Worm (Caenorhabditis elegans) whole organism, L4 larva: ENCODE measurements around the gene btb-2.

Experiments used
- F10B5.3 ChIP-seq: sonication (generic microtip); optimal IDR thresholded peaks from 2 replicates; lab custom pipeline; 2016; ENCODE audit warnings: mild to moderate bottlenecking, missing genetic modification characterization, missing compliant biosample characterization
- F26F4.8 ChIP-seq: fragments of 200-800 bp; sonication (Bioruptor generic); conservative IDR thresholded peaks from 2 replicates; pipeline ENCODE4 v1.3.6; 2022; ENCODE audit warnings: missing genetic modification characterization, missing compliant biosample characterization
- F44E2.7 ChIP-seq: fragments of 200-800 bp; sonication (Bioruptor generic); IDR thresholded peaks from 2 replicates; pipeline ENCODE4 v2.1.2; 2022; ENCODE audit warnings: missing genetic modification characterization, missing compliant biosample characterization
- F49E8.2 ChIP-seq: sonication (generic microtip); optimal IDR thresholded peaks from 2 replicates; lab custom pipeline; 2016; ENCODE audit warnings: missing compliant biosample characterization, mild to moderate bottlenecking, missing genetic modification characterization, borderline replicate concordance
- R02D3.7 ChIP-seq: fragments of 150-350 bp; sonication (generic microtip); optimal IDR thresholded peaks from 3 replicates; lab custom pipeline; 2014; ENCODE audit warnings: missing biosample characterization, missing genetic modification characterization
- T26A8.4 ChIP-seq: fragments of 200-800 bp; sonication (Bioruptor generic); IDR thresholded peaks from 2 replicates; pipeline ENCODE4 v1.3.6; 2022; ENCODE audit warnings: missing genetic modification characterization, missing compliant biosample characterization
- Y105C5A.15 ChIP-seq: fragments of 200-800 bp; sonication (Bioruptor generic); IDR thresholded peaks from 2 replicates; pipeline ENCODE4 v1.3.6; 2022; ENCODE audit warnings: missing genetic modification characterization, missing compliant biosample characterization
- Y48G9A.11 ChIP-seq: fragments of 200-800 bp; sonication (Bioruptor generic); IDR thresholded peaks from 2 replicates; pipeline ENCODE4 v1.3.6; 2022; ENCODE audit warnings: missing genetic modification reagents, missing genetic modification characterization, missing compliant biosample characterization
- Y75B8A.6 ChIP-seq: fragments of 200-800 bp; sonication (Bioruptor generic); IDR thresholded peaks from 2 replicates; pipeline ENCODE4 v1.3.6; 2022; ENCODE audit warnings: missing genetic modification reagents, missing genetic modification characterization, missing compliant biosample characterization
- ZK337.2 ChIP-seq: fragments of 200-800 bp; sonication (Bioruptor generic); IDR thresholded peaks from 2 replicates; pipeline ENCODE4 v1.3.6; 2022; ENCODE audit warnings: missing genetic modification reagents, missing genetic modification characterization, missing compliant biosample characterization
- ZK546.5 ChIP-seq, 2 experiments: sonication (generic microtip); optimal IDR thresholded peaks; 2 replicates each; lab custom pipeline; 2017; ENCODE audit warnings: missing biosample characterization in 2 of 2, missing genetic modification characterization in 2 of 2
- aha-1 ChIP-seq: fragments of 150-350 bp; peaks from one replicate; lab custom pipeline; 2014; ENCODE audit warnings: missing biosample characterization, missing genetic modification characterization
- aly-2 ChIP-seq: sonication (generic microtip); optimal IDR thresholded peaks from 2 replicates; lab custom pipeline; 2018; ENCODE audit warnings: missing biosample characterization, missing genetic modification characterization
- ama-1 ChIP-seq: fragments of 150-350 bp; optimal IDR thresholded peaks from 2 replicates; lab custom pipeline; 2014; ENCODE audit warnings: inconsistent platforms, mixed read lengths
- ceh-44 ChIP-seq: fragments of 200-800 bp; sonication (Bioruptor generic); IDR thresholded peaks from 2 replicates; pipeline ENCODE4 v1.3.6; 2022; ENCODE audit warnings: missing genetic modification reagents, missing genetic modification characterization, missing compliant biosample characterization
- ceh-62 ChIP-seq: sonication (generic microtip); optimal IDR thresholded peaks from 2 replicates; lab custom pipeline; 2017; ENCODE audit warnings: missing biosample characterization, missing genetic modification characterization
- cey-2 ChIP-seq: sonication (generic microtip); optimal IDR thresholded peaks from 3 replicates; lab custom pipeline; 2017; ENCODE audit warnings: missing genetic modification characterization, mild to moderate bottlenecking, missing compliant biosample characterization, antibody characterized with exemption, borderline replicate concordance; ENCODE audit not compliant: insufficient read depth
- ctbp-1 ChIP-seq: fragments of 200-800 bp; sonication (Bioruptor generic); IDR thresholded peaks from 2 replicates; pipeline ENCODE4 v1.3.6; 2022; ENCODE audit warnings: missing genetic modification reagents, missing genetic modification characterization, missing compliant biosample characterization
- dmd-6 ChIP-seq: fragments of 200-800 bp; sonication (Bioruptor generic); IDR thresholded peaks from 2 replicates; pipeline ENCODE4 v1.3.6; 2022; ENCODE audit warnings: missing genetic modification reagents, missing genetic modification characterization, missing compliant biosample characterization
- dpl-1 ChIP-seq: fragments of 150-350 bp; optimal IDR thresholded peaks from 2 replicates; lab custom pipeline; 2014; ENCODE audit warnings: missing biosample characterization, missing genetic modification reagents, missing genetic modification characterization
- egl-27 ChIP-seq: sonication (generic microtip); optimal IDR thresholded peaks from 3 replicates; lab custom pipeline; 2017; ENCODE audit warnings: missing biosample characterization, missing genetic modification reagents, missing genetic modification characterization
- egl-43 ChIP-seq: fragments of 200-800 bp; sonication (Bioruptor generic); IDR thresholded peaks from 2 replicates; pipeline ENCODE4 v1.3.6; 2022; ENCODE audit warnings: missing genetic modification reagents, missing genetic modification characterization, missing compliant biosample characterization
- fkh-10 ChIP-seq: fragments of 150-350 bp; optimal IDR thresholded peaks from 2 replicates; lab custom pipeline; 2014; ENCODE audit warnings: missing biosample characterization, missing genetic modification reagents, missing genetic modification characterization
- hlh-30 ChIP-seq: sonication (generic microtip); optimal IDR thresholded peaks from 2 replicates; lab custom pipeline; 2017; ENCODE audit warnings: antibody characterized with exemption, mild to moderate bottlenecking, missing genetic modification characterization, missing compliant biosample characterization; ENCODE audit not compliant: insufficient read depth
- lim-7 ChIP-seq: fragments of 200-800 bp; sonication (Bioruptor generic); IDR thresholded peaks from 2 replicates; pipeline ENCODE4 v1.3.6; 2022; ENCODE audit warnings: missing genetic modification characterization, missing compliant biosample characterization
- lin-1 ChIP-seq: fragments of 200-800 bp; sonication (Bioruptor generic); IDR thresholded peaks from 2 replicates; pipeline ENCODE4 v1.3.6; 2022; ENCODE audit warnings: missing genetic modification reagents, missing genetic modification characterization, missing compliant biosample characterization
- lin-13 ChIP-seq: fragments of 150-350 bp; optimal IDR thresholded peaks from 2 replicates; lab custom pipeline; 2014; ENCODE audit warnings: missing biosample characterization, missing genetic modification reagents, missing genetic modification characterization
- lin-15B ChIP-seq: fragments of 150-350 bp; sonication (generic microtip); optimal IDR thresholded peaks from 3 replicates; lab custom pipeline; 2014; ENCODE audit warnings: missing biosample characterization, missing genetic modification characterization
- lir-3 ChIP-seq: sonication (generic microtip); optimal IDR thresholded peaks from 2 replicates; lab custom pipeline; 2016; ENCODE audit warnings: mild to moderate bottlenecking, missing genetic modification characterization, missing compliant biosample characterization
- lsy-2 ChIP-seq, 2 experiments: fragments of 150-350 bp in 1 of 2; sonication (generic microtip) in 1 of 2; optimal IDR thresholded peaks; 2 replicates each; lab custom pipeline; 2014 to 2017; ENCODE audit warnings: missing biosample characterization in 2 of 2, missing genetic modification characterization in 2 of 2
- madf-5 ChIP-seq, 2 experiments: fragments of 200-800 bp; sonication (Bioruptor generic); IDR thresholded peaks; 2 replicates each; pipeline ENCODE4 v1.3.6; 2022; ENCODE audit warnings: missing compliant biosample characterization in 2 of 2, missing genetic modification characterization in 2 of 2
- mdl-1 ChIP-seq, 2 experiments: fragments of 150-350 bp in 1 of 2; sonication (generic microtip) in 1 of 2; optimal IDR thresholded peaks; 2 replicates each; lab custom pipeline; 2014 to 2017; ENCODE audit warnings: missing biosample characterization in 2 of 2, missing genetic modification characterization in 2 of 2
- mdt-29 ChIP-seq: fragments of 200-800 bp; sonication (Bioruptor generic); IDR thresholded peaks from 2 replicates; pipeline ENCODE4 v1.3.6; 2022; ENCODE audit warnings: missing genetic modification reagents, missing genetic modification characterization, missing compliant biosample characterization
- mep-1 ChIP-seq: fragments of 150-350 bp; sonication (generic microtip); optimal IDR thresholded peaks from 3 replicates; lab custom pipeline; 2014; ENCODE audit warnings: missing biosample characterization, missing genetic modification characterization
- mes-2 ChIP-seq: sonication (generic microtip); optimal IDR thresholded peaks from 2 replicates; lab custom pipeline; 2016; ENCODE audit warnings: missing genotype, mild to moderate bottlenecking, missing genetic modification characterization, missing compliant biosample characterization; ENCODE audit not compliant: poor library complexity, severe bottlenecking
- mxl-2 ChIP-seq: fragments of 200-800 bp; sonication (Bioruptor generic); conservative IDR thresholded peaks from 2 replicates; pipeline ENCODE4 v1.3.6; 2022; ENCODE audit warnings: missing genetic modification reagents, missing genetic modification characterization, missing compliant biosample characterization
- nhr-10 ChIP-seq: fragments of 150-350 bp; optimal IDR thresholded peaks from 2 replicates; lab custom pipeline; 2014; ENCODE audit warnings: missing biosample characterization, missing genetic modification characterization
- nhr-11 ChIP-seq: fragments of 150-350 bp; optimal IDR thresholded peaks from 2 replicates; lab custom pipeline; 2014; ENCODE audit warnings: missing biosample characterization, missing genetic modification characterization
- nhr-111 ChIP-seq: fragments of 200-800 bp; sonication (Bioruptor generic); optimal IDR thresholded peaks from 2 replicates; lab custom pipeline; 2018; ENCODE audit warnings: mild to moderate bottlenecking, missing genetic modification characterization, missing compliant biosample characterization
- nhr-25 ChIP-seq: sonication (generic microtip); optimal IDR thresholded peaks from 2 replicates; lab custom pipeline; 2017; ENCODE audit warnings: missing genetic modification characterization, mild to moderate bottlenecking, missing compliant biosample characterization, antibody characterized with exemption, moderate library complexity, borderline replicate concordance; ENCODE audit not compliant: insufficient read depth
- nhr-28 ChIP-seq: fragments of 150-350 bp; optimal IDR thresholded peaks from 2 replicates; lab custom pipeline; 2014; ENCODE audit warnings: missing biosample characterization, missing genetic modification characterization
- nhr-6 ChIP-seq: fragments of 150-350 bp; optimal IDR thresholded peaks from 2 replicates; lab custom pipeline; 2014; ENCODE audit warnings: missing biosample characterization, missing genetic modification characterization
- nhr-76 ChIP-seq: fragments of 150-350 bp; optimal IDR thresholded peaks from 2 replicates; lab custom pipeline; 2014; ENCODE audit warnings: missing biosample characterization, missing genetic modification characterization
- pqm-1 ChIP-seq: sonication (generic microtip); optimal IDR thresholded peaks from 2 replicates; lab custom pipeline; 2017; ENCODE audit warnings: missing biosample characterization, missing genetic modification characterization
- sdz-12 ChIP-seq: fragments of 200-800 bp; sonication (Bioruptor generic); optimal IDR thresholded peaks from 2 replicates; lab custom pipeline; 2018; ENCODE audit warnings: mild to moderate bottlenecking, missing genetic modification characterization, missing compliant biosample characterization
- spr-1 ChIP-seq: sonication (generic microtip); optimal IDR thresholded peaks from 2 replicates; lab custom pipeline; 2016; ENCODE audit warnings: mild to moderate bottlenecking, missing genetic modification characterization, missing compliant biosample characterization
- unc-62 ChIP-seq, 3 experiments: fragments of 150-350 bp in 1 of 3; sonication (generic microtip); optimal IDR thresholded peaks in 2 of 3; peaks in 1 of 3; 1 replicate in 1 of 3; 2 replicates in 2 of 3; lab custom pipeline; 2014 to 2017; ENCODE audit warnings: missing biosample characterization in 3 of 3, missing genetic modification characterization in 3 of 3, missing genetic modification reagents in 3 of 3, missing genotype in 1 of 3
- zfp-3 ChIP-seq: fragments of 200-800 bp; sonication (Bioruptor generic); conservative IDR thresholded peaks from 2 replicates; pipeline ENCODE4 v1.3.6; 2022; ENCODE audit warnings: missing genetic modification reagents, missing genetic modification characterization, missing compliant biosample characterization
- ztf-11 ChIP-seq: fragments of 150-350 bp; optimal IDR thresholded peaks from 2 replicates; lab custom pipeline; 2014; ENCODE audit warnings: missing biosample characterization, missing genetic modification characterization
- ztf-7 ChIP-seq: fragments of 150-350 bp; optimal IDR thresholded peaks from 2 replicates; lab custom pipeline; 2014; ENCODE audit warnings: missing biosample characterization, missing genetic modification characterization

btb-2 gene

DNA sequence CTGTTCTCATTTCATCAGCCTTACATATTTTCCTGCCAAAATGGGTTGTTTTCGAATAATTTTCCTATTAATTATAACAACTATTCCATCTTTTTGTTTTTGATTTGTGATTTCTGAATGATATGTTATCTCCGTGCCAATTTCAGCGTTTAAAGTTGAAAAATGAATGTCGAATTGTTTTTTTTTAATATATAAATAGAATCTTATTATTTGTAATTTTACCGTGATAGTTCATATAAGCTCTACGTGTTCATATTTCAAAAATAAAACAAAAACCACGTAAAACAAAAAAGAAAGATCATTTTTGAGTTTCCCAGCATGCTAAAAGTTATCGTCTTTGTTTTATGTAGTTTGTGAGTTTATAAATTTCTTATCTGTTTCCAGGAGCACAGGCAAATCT lies 42.0 kb downstream of the btb-2 start, which contains the start of gene K06A1.2:
K06A1.2 (plus strand) TSS at position 301 of the 400 bp plus-strand sequence.
- TF ChIP-seq ztf-7 (tag; lab: Kevin White, UChicago) (no peak), spr-1 (no peak), cey-2 (tag; lab: Kevin White, UChicago) (no peak), ZK546.5 (tag; optimal IDR thresholded peaks at IDR 0.05; lab: Kevin White, UChicago) (no peak), hlh-30 (no peak), dpl-1 (GFP tag; lab: Kevin White, UChicago) (no peak), R02D3.7 (tag; lab: Kevin White, UChicago) (no peak), nhr-111 (no peak), nhr-6 (tag; lab: Kevin White, UChicago) (no peak), lim-7 (no peak), unc-62 (GFP tag; optimal IDR thresholded peaks at IDR 0.05 in 1 of 2; lab: Kevin White, UChicago) (no peak), unc-62 (tag; optimal IDR thresholded peaks at IDR 0.05; lab: Kevin White, UChicago) (no peak), mes-2 (no peak), Y105C5A.15 (GFP tag; lab: Robert Waterston, UW) (no peak), egl-43 (GFP tag; lab: Robert Waterston, UW) (no peak), nhr-10 (no peak), aha-1 (no peak)

DNA sequence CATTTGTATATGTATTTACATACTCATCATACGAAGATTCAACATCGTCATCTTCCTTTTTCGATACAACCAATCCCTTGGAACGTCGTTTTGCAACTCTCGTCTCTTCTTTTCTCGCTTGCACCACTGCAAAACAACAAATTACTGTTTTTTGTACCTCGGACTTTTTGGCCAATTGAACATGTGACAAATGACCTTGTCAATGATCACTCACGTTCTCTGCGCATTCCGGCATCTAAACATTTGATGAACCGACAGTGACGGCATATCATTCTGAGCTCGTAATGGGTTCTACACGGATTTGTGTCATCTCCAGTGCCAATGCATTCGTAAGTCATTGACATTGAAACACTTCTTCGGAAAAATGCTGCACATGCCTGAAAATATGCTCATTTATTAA lies 46.4 kb downstream of the btb-2 start:
- TF ChIP-seq F10B5.3 (tag; lab: Kevin White, UChicago) (no peak), lin-13 (no peak), lsy-2 (tag; optimal IDR thresholded peaks at IDR 0.05; lab: Kevin White, UChicago) (no peak), dmd-6 (GFP tag; lab: Robert Waterston, UW) (no peak), zfp-3 (0 out of 2 replicates have a peak, but pooled peaks have one; percentile 54), nhr-25 (peak; percentile 41), lin-1 (GFP tag; lab: Robert Waterston, UW) (no peak), lir-3 (tag; lab: Kevin White, UChicago) (no peak), ZK337.2 (GFP tag; lab: Robert Waterston, UW) (no peak), nhr-11 (tag; lab: Kevin White, UChicago) (no peak), ceh-62 (no peak), Y48G9A.11 (GFP tag; lab: Robert Waterston, UW) (no peak), egl-27 (tag; lab: Kevin White, UChicago) (no peak), ama-1 (lab: Kevin White, UChicago) (no peak), mdt-29 (GFP tag; lab: Robert Waterston, UW) (no peak), unc-62 (GFP tag; optimal IDR thresholded peaks at IDR 0.05 in 1 of 2; lab: Kevin White, UChicago) (peak in 1 of 2 experiments; percentile 99), unc-62 (tag; optimal IDR thresholded peaks at IDR 0.05; lab: Kevin White, UChicago) (no peak), fkh-10 (GFP tag; lab: Kevin White, UChicago) (no peak), mdl-1 (tag; optimal IDR thresholded peaks at IDR 0.05; lab: Kevin White, UChicago) (peak in 1 of 2 experiments; percentile 10), ctbp-1 (GFP tag; lab: Robert Waterston, UW) (no peak), hlh-30 (peak; percentile 57), sdz-12 (GFP tag; lab: Kevin White, UChicago) (no peak), ceh-44 (GFP tag; lab: Robert Waterston, UW) (no peak), nhr-76 (tag; lab: Kevin White, UChicago) (no peak), mxl-2 (GFP tag; lab: Robert Waterston, UW) (no peak), F26F4.8 (GFP tag; lab: Robert Waterston, UW) (no peak), nhr-28 (tag; lab: Kevin White, UChicago) (peak; percentile 39), aha-1 (no peak), egl-43 (GFP tag; lab: Robert Waterston, UW) (no peak), pqm-1 (tag; lab: Kevin White, UChicago) (no peak), ztf-11 (tag; lab: Kevin White, UChicago) (no peak), Y75B8A.6 (GFP tag; lab: Robert Waterston, UW) (no peak), madf-5 (GFP tag; IDR thresholded peaks at IDR 0.05; lab: Robert Waterston, UW) (no peak), ZK546.5 (tag; optimal IDR thresholded peaks at IDR 0.05; lab: Kevin White, UChicago) (no peak), aly-2 (tag; lab: Kevin White, UChicago) (no peak), F49E8.2 (tag; lab: Kevin White, UChicago) (no peak), F44E2.7 (GFP tag; lab: Robert Waterston, UW) (no peak), mep-1 (tag; lab: Kevin White, UChicago) (no peak), T26A8.4 (GFP tag; lab: Robert Waterston, UW) (no peak), lin-15B (tag; lab: Kevin White, UChicago) (no peak)
